Worm (Caenorhabditis elegans) whole organism, young adult: ENCODE measurements around the gene rabn-5.

Experiments
- F49E8.2 ChIP-seq: sonication (generic microtip); optimal IDR thresholded peaks from 3 replicates; lab custom pipeline; 2017; ENCODE audit warnings: missing genetic modification characterization, mild to moderate bottlenecking, missing compliant biosample characterization, antibody characterized with exemption, moderate library complexity; ENCODE audit not compliant: insufficient read depth
- Y56A3A.18 ChIP-seq: fragments of 200-800 bp; sonication (Bioruptor generic); IDR thresholded peaks from 2 replicates; pipeline ENCODE4 v1.3.6; 2022; ENCODE audit warnings: missing genetic modification reagents, missing genetic modification characterization, missing compliant biosample characterization
- efl-1 ChIP-seq: fragments of 150-350 bp; optimal IDR thresholded peaks from 2 replicates; lab custom pipeline; 2014; ENCODE audit warnings: missing biosample characterization, missing genetic modification reagents, missing genetic modification characterization
- lir-1 ChIP-seq: fragments of 200-800 bp; sonication (Bioruptor generic); conservative IDR thresholded peaks from 2 replicates; pipeline ENCODE4 v1.3.6; 2022; ENCODE audit warnings: missing genetic modification reagents, missing genetic modification characterization, missing compliant biosample characterization
- madf-3 ChIP-seq: fragments of 200-800 bp; sonication (Bioruptor generic); IDR thresholded peaks from 2 replicates; pipeline ENCODE4 v1.3.6; 2022; ENCODE audit warnings: missing genetic modification reagents, missing genetic modification characterization, missing compliant biosample characterization
- nfya-1 ChIP-seq: sonication (generic microtip); optimal IDR thresholded peaks from 2 replicates; lab custom pipeline; 2017; ENCODE audit warnings: antibody characterized with exemption, missing compliant biosample characterization, missing genetic modification characterization, borderline replicate concordance; ENCODE audit not compliant: insufficient read depth
- nhr-90 ChIP-seq: sonication (generic microtip); optimal IDR thresholded peaks from 2 replicates; lab custom pipeline; 2016; ENCODE audit warnings: missing genotype, mild to moderate bottlenecking, missing genetic modification characterization, missing compliant biosample characterization
- rec-8 ChIP-seq, 2 experiments: sonication (generic microtip); optimal IDR thresholded peaks; 2 replicates each; lab custom pipeline; 2016; ENCODE audit warnings: mild to moderate bottlenecking in 2 of 2, missing genetic modification characterization in 2 of 2, missing genetic modification reagents in 2 of 2, missing genotype in 2 of 2, missing biosample characterization in 1 of 2, missing compliant biosample characterization in 1 of 2, moderate library complexity in 1 of 2
- sea-2 ChIP-seq: fragments of 200-800 bp; sonication (Bioruptor generic); IDR thresholded peaks from 2 replicates; pipeline ENCODE4 v1.3.6; 2022; ENCODE audit warnings: missing genetic modification characterization, missing compliant biosample characterization
- tlf-1 ChIP-seq: fragments of 200-800 bp; sonication (Bioruptor generic); optimal IDR thresholded peaks from 2 replicates; lab custom pipeline; 2018; ENCODE audit warnings: mild to moderate bottlenecking, missing genetic modification characterization, missing compliant biosample characterization
- unc-130 ChIP-seq: sonication (generic microtip); optimal IDR thresholded peaks from 2 replicates; lab custom pipeline; 2016; ENCODE audit warnings: missing genetic modification reagents, missing genetic modification characterization, missing compliant biosample characterization
- unc-62 ChIP-seq: fragments of 150-350 bp; optimal IDR thresholded peaks from 2 replicates; lab custom pipeline; 2014; ENCODE audit warnings: missing biosample characterization, missing genetic modification reagents, missing genetic modification characterization

- no peak for TF ChIP-seq unc-62 (GFP tag; lab: Kevin White, UChicago)
- TF ChIP-seq madf-3: no peak
- TF ChIP-seq efl-1: no peak
- no peak for TF ChIP-seq nhr-90 (tag; lab: Kevin White, UChicago)
- no peak for TF ChIP-seq nfya-1 (tag; lab: Kevin White, UChicago)
- no peak for TF ChIP-seq unc-130 (GFP tag; lab: Kevin White, UChicago)
- no peak for TF ChIP-seq rec-8 (tag; optimal IDR thresholded peaks at IDR 0.05; lab: Kevin White, UChicago)
- TF ChIP-seq lir-1 (GFP tag; lab: Robert Waterston, UW): no peak
- TF ChIP-seq Y56A3A.18 (GFP tag; lab: Robert Waterston, UW): no peak
- TF ChIP-seq F49E8.2 (tag; lab: Kevin White, UChicago): no peak
- TF ChIP-seq tlf-1 (GFP tag; lab: Kevin White, UChicago): no peak
- TF ChIP-seq sea-2 (GFP tag; lab: Robert Waterston, UW): no peak
These were observed 27.5 kb upstream of the rabn-5 start, which contains the start of gene W04D12.1 for ce11 chrIII:5836816-5837215.
